Worm (Caenorhabditis elegans) whole organism, L3 larva: Measurements from ENCODE around the gene srh-211.

Experiments used
- mdl-1 ChIP-seq: fragments of 150-350 bp; optimal IDR thresholded peaks from 2 replicates; lab custom pipeline; 2014; ENCODE audit warnings: missing biosample characterization, missing genetic modification characterization
- nhr-12 ChIP-seq: fragments of 150-350 bp; optimal IDR thresholded peaks from 2 replicates; lab custom pipeline; 2014; ENCODE audit warnings: missing biosample characterization, missing genetic modification characterization
- nhr-237 ChIP-seq: fragments of 150-350 bp; optimal IDR thresholded peaks from 2 replicates; lab custom pipeline; 2014; ENCODE audit warnings: missing biosample characterization, missing genetic modification characterization
- nhr-25 ChIP-seq: sonication (generic microtip); optimal IDR thresholded peaks from 2 replicates; lab custom pipeline; 2017; ENCODE audit warnings: missing biosample characterization, missing genetic modification characterization
- pqm-1 ChIP-seq: fragments of 150-350 bp; optimal IDR thresholded peaks from 2 replicates; lab custom pipeline; 2017; ENCODE audit warnings: missing biosample characterization, missing genetic modification characterization, inconsistent platforms
- unc-39 ChIP-seq: sonication (generic microtip); optimal IDR thresholded peaks from 4 replicates; lab custom pipeline; 2017; ENCODE audit warnings: missing biosample characterization, missing genetic modification characterization
- unc-62 ChIP-seq: fragments of 150-350 bp; sonication (generic microtip); optimal IDR thresholded peaks from 4 replicates; lab custom pipeline; 2014; ENCODE audit warnings: missing biosample characterization, missing genetic modification reagents, missing genetic modification characterization
- zag-1 ChIP-seq: fragments of 150-350 bp; optimal IDR thresholded peaks from 2 replicates; lab custom pipeline; 2014; ENCODE audit warnings: missing biosample characterization, missing genetic modification characterization
- ztf-4 ChIP-seq: fragments of 150-350 bp; optimal IDR thresholded peaks from 2 replicates; lab custom pipeline; 2014; ENCODE audit warnings: missing biosample characterization, missing genetic modification characterization

DNA sequence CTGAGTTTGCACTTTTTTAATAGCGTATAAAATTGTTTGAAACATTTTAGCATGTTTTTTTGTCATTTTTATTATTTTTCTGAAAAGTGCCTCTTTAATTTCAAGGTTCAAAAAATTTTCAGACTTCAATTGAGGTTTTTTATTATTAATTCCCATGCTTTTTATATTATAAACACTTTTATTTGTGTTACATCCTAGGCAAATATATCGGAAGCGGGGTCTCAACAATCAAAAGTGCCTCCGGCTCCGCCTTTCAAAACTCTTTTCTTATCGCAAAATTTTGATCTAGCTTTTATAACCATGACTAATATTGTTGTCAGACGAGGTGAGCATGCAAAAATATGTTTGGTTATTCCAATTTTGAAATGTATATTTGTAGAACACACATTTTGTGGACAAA is 7.7 kb downstream of the srh-211 start, which contains the start of gene otpl-2:
- TF ChIP-seq nhr-237 (tag; lab: Kevin White, UChicago): no peak
- TF ChIP-seq nhr-12 (tag; lab: Kevin White, UChicago): no peak
- no peak for TF ChIP-seq zag-1 (tag; lab: Kevin White, UChicago)
- no peak for TF ChIP-seq nhr-25 (tag; lab: Kevin White, UChicago)
- TF ChIP-seq mdl-1 (tag; lab: Kevin White, UChicago): no peak
- TF ChIP-seq pqm-1 (tag; lab: Kevin White, UChicago): no peak
- TF ChIP-seq unc-62 (GFP tag; lab: Kevin White, UChicago): no peak
- no peak for TF ChIP-seq ztf-4 (tag; lab: Kevin White, UChicago)
- TF ChIP-seq unc-39: no peak
